Fruit fly (Drosophila melanogaster): ENCODE results near the gene rdgC.

The rdgC gene

DNA sequence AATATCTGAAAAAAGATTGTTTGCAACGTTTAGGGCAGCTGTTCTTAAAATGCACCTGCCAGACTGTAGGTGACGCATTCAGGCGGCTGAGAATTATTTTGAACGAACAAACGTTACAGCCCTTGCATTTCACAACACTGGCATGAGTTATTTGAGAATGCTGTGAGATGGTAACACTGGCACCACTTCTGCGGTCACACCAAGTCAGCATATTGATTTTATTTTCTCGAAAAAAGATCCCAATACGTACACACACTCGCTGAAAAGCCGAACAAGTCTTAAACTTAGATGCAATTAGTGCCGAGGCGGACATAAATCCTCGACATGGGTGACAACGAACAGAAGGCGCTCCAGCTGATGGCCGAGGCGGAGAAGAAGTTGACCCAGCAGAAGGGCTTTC lies 65.6 kb downstream of the rdgC start, which contains the start of gene alphaSnap (continued):
- no peak for TF ChIP-seq Camta (GFP tag; optimal IDR thresholded peaks at IDR 0.05)
- no peak for TF ChIP-seq sqz (GFP tag; optimal IDR thresholded peaks at IDR 0.05)
- peak; percentile 55 for TF ChIP-seq CG3847 (GFP tag; IDR thresholded peaks at IDR 0.05)
- TF ChIP-seq CG14965 (GFP tag; optimal IDR thresholded peaks at IDR 0.05; ENCODE audit: borderline replicate concordance), result no peak
- TF ChIP-seq phol (tag; optimal IDR thresholded peaks at IDR 0.05), result peak; percentile 61
- TF ChIP-seq ash1 (GFP tag; optimal IDR thresholded peaks at IDR 0.05), result no peak
- TF ChIP-seq Rfx (GFP tag; IDR thresholded peaks at IDR 0.05), result peak; percentile 61
- no peak for TF ChIP-seq oc (tag; optimal IDR thresholded peaks at IDR 0.05)
- TF ChIP-seq bsh (GFP tag; optimal IDR thresholded peaks at IDR 0.05), result no peak
- no peak for TF ChIP-seq zen2 (GFP tag; IDR thresholded peaks at IDR 0.05; ENCODE audit: partially characterized antibody)
- TF ChIP-seq croc (GFP tag; conservative IDR thresholded peaks at IDR 0.05), result no peak
- TF ChIP-seq CG32767 (GFP tag; IDR thresholded peaks at IDR 0.05), result 0 out of 2 replicates have a peak, but pooled peaks have one; percentile 44
- no peak for TF ChIP-seq gt (GFP tag; IDR thresholded peaks at IDR 0.05)
- no peak for TF ChIP-seq E2f1 (GFP tag; IDR thresholded peaks at IDR 0.05)
- TF ChIP-seq dysf (GFP tag; IDR thresholded peaks at IDR 0.05), result no peak
- peak; percentile 19 for TF ChIP-seq CG10209 (GFP tag; optimal IDR thresholded peaks at IDR 0.05)
- no peak for TF ChIP-seq ham (GFP tag; IDR thresholded peaks at IDR 0.05)
- 0 out of 2 replicates have a peak, but pooled peaks have one; percentile 28 for TF ChIP-seq Dref (GFP tag; IDR thresholded peaks at IDR 0.05)
- TF ChIP-seq Ptx1 (GFP tag; IDR thresholded peaks at IDR 0.05), result no peak
- TF ChIP-seq CG14710 (tag; optimal IDR thresholded peaks at IDR 0.05), result peak; percentile 91
- peak; percentile 85 for TF ChIP-seq gfzf (GFP tag; optimal IDR thresholded peaks at IDR 0.05)
- TF ChIP-seq en (GFP tag; optimal IDR thresholded peaks at IDR 0.05), result no peak
- no peak for TF ChIP-seq hb (GFP tag; IDR thresholded peaks at IDR 0.05; ENCODE audit: partially characterized antibody)
- TF ChIP-seq CG3065 (GFP tag; optimal IDR thresholded peaks at IDR 0.05), result no peak
- TF ChIP-seq fd3F (GFP tag; optimal IDR thresholded peaks at IDR 0.05), result no peak
- peak; percentile 57 for TF ChIP-seq CoRest (tag; optimal IDR thresholded peaks at IDR 0.05)
- TF ChIP-seq B-H2 (GFP tag; optimal IDR thresholded peaks at IDR 0.05), result no peak
- TF ChIP-seq Ada2b (GFP tag; IDR thresholded peaks at IDR 0.05), result no peak
- no peak for TF ChIP-seq CG15011 (GFP tag; optimal IDR thresholded peaks at IDR 0.05)
- no peak for TF ChIP-seq Aef1 (GFP tag; IDR thresholded peaks at IDR 0.05)
- TF ChIP-seq yki (optimal IDR thresholded peaks at IDR 0.05), result no peak
- no peak for TF ChIP-seq CG7963 (GFP tag; IDR thresholded peaks at IDR 0.05; ENCODE audit: partially characterized antibody)
- no peak for TF ChIP-seq HHEX (GFP tag; optimal IDR thresholded peaks at IDR 0.05)
- no peak for TF ChIP-seq Lim3 (GFP tag; IDR thresholded peaks at IDR 0.05)
- TF ChIP-seq tup (GFP tag; optimal IDR thresholded peaks at IDR 0.05), result no peak
- peak in 1 of 2 experiments; percentile 20 for TF ChIP-seq chif (GFP tag; optimal IDR thresholded peaks at IDR 0.05)
- peak; percentile 76 for TF ChIP-seq CG12659 (GFP tag; optimal IDR thresholded peaks at IDR 0.05)
- TF ChIP-seq CG3726 (GFP tag; IDR thresholded peaks at IDR 0.05), result no peak
- peak; percentile 96 for TF ChIP-seq CG9797 (GFP tag; optimal IDR thresholded peaks at IDR 0.05)
- TF ChIP-seq CG2678 (tag; optimal IDR thresholded peaks at IDR 0.05), result no peak
- peak in 1 of 2 experiments; percentile 9 for TF ChIP-seq Hr51 (GFP tag; optimal IDR thresholded peaks at IDR 0.05)
- no peak for TF ChIP-seq CG6272 (GFP tag; IDR thresholded peaks at IDR 0.05)
- no peak for TF ChIP-seq org-1 (GFP tag; optimal IDR thresholded peaks at IDR 0.05)
- no peak for TF ChIP-seq Tbp (GFP tag; optimal IDR thresholded peaks at IDR 0.05)
- no peak for TF ChIP-seq exex (tag; optimal IDR thresholded peaks at IDR 0.05)
- peak; percentile 31 for TF ChIP-seq mam (GFP tag; optimal IDR thresholded peaks at IDR 0.05)
- TF ChIP-seq chinmo (GFP tag; IDR thresholded peaks at IDR 0.05; ENCODE audit: partially characterized antibody), result no peak
- TF ChIP-seq ro (GFP tag; IDR thresholded peaks at IDR 0.05), result no peak
- TF ChIP-seq Xbp1 (GFP tag; optimal IDR thresholded peaks at IDR 0.05), result peak; percentile 54
- TF ChIP-seq abd-A (tag; optimal IDR thresholded peaks at IDR 0.05), result no peak
- no peak for TF ChIP-seq gcm2 (GFP tag; optimal IDR thresholded peaks at IDR 0.05)

Data from whole organism, embryonic.